Fruit fly (Drosophila melanogaster): ENCODE measurements around the gene pkaap.

pkaap gene

DNA sequence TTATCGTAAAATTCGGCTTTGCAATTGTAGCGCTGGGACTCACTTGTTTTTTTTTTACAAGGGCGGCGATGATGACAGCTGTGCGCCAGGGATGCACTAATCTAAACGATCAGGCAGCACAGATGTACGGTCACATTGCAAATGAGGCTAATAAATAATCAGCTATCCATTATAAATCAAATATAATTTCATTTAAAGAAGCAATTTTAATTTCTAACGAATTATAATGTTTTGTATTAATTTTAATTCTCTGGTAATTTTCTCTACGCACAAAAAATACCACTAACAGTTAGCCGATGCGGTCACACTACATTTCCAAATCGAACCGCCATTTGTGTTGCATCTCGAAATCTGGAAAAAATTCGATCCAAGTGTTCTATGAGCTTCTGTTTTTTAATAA is 22.6 kb downstream of the pkaap start, which contains the start of the genes cni and fzy:
Gene cni (minus strand): TSS at position 79 of the 400 bp plus-strand sequence.
Gene fzy (plus strand): TSS at position 309 of the 400 bp plus-strand sequence.
- TF ChIP-seq CG1621 (tag; optimal IDR thresholded peaks at IDR 0.05) (no peak), CG3032 (tag; optimal IDR thresholded peaks at IDR 0.05) (peak; percentile 23), esn (GFP tag; optimal IDR thresholded peaks at IDR 0.05) (peak; percentile 30), Eip93F (GFP tag; optimal IDR thresholded peaks at IDR 0.05) (peak; percentile 59), svp (GFP tag) (no peak), CG11294 (GFP tag; IDR thresholded peaks at IDR 0.05) (no peak), CG3919 (GFP tag; optimal IDR thresholded peaks at IDR 0.05) (no peak), Sox15 (GFP tag; optimal IDR thresholded peaks at IDR 0.05) (no peak), Eip75B (GFP tag; optimal IDR thresholded peaks at IDR 0.05) (no peak), lz (GFP tag; optimal IDR thresholded peaks at IDR 0.05) (peak; percentile 26), CG31627 (GFP tag; optimal IDR thresholded peaks at IDR 0.05) (peak; percentile 23), cyc (GFP tag; optimal IDR thresholded peaks at IDR 0.05) (peak; percentile 42), Sox14 (GFP tag; optimal IDR thresholded peaks at IDR 0.05) (peak; percentile 42), CG7368 (GFP tag; optimal IDR thresholded peaks at IDR 0.05) (no peak), achi (GFP tag; optimal IDR thresholded peaks at IDR 0.05) (peak; percentile 74)

DNA sequence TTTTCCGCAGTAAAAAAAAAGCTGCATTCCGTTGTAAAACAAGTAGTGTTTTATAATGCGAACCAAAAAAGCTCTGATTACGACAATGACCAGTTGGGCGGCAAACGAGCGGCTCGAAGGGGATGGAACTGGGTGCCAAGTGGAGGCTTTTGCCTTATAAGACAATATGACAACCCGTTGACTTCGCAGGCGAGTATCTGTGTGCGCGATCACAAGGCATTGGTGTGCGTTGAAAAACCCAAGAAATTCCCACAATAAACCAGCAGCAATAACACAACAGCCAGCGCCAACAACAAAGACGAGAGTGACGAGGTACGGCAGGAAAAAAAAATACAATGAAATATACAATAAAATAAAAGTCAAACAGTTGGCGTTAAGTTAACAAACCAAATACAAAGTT is 26.9 kb downstream of the pkaap start:
- TF ChIP-seq Ets96B (tag; optimal IDR thresholded peaks at IDR 0.05) (peak; percentile 31), CG4318 (GFP tag; optimal IDR thresholded peaks at IDR 0.05) (no peak), CG11762 (GFP tag; optimal IDR thresholded peaks at IDR 0.05; ENCODE audit: insufficient read depth) (no peak), Ets21C (GFP tag; optimal IDR thresholded peaks at IDR 0.05) (no peak), CG10631 (GFP tag; optimal IDR thresholded peaks at IDR 0.05) (no peak), CG6854 (GFP tag; optimal IDR thresholded peaks at IDR 0.05) (no peak), spab (GFP tag; optimal IDR thresholded peaks at IDR 0.05) (no peak), CG31627 (GFP tag; optimal IDR thresholded peaks at IDR 0.05) (no peak), Sox14 (GFP tag; optimal IDR thresholded peaks at IDR 0.05) (peak; percentile 77), CG6276 (GFP tag; optimal IDR thresholded peaks at IDR 0.05) (no peak), fd59A (GFP tag; optimal IDR thresholded peaks at IDR 0.05) (no peak), acj6 (GFP tag; optimal IDR thresholded peaks at IDR 0.05) (no peak), Gug (GFP tag; IDR thresholded peaks at IDR 0.05) (no peak), CG16779 (tag; optimal IDR thresholded peaks at IDR 0.05) (no peak), Met (GFP tag; optimal IDR thresholded peaks at IDR 0.05) (no peak), Hr39 (GFP tag; optimal IDR thresholded peaks at IDR 0.05) (no peak), Lpt (GFP tag; optimal IDR thresholded peaks at IDR 0.05) (no peak), Eip78C (GFP tag) (peak; percentile 60), CG8632 (GFP tag; optimal IDR thresholded peaks at IDR 0.05) (no peak), eg (GFP tag; IDR thresholded peaks at IDR 0.05) (no peak; the same call in 2 of the 3 replicates), CG15336 (GFP tag; IDR thresholded peaks at IDR 0.05) (no peak), ss (GFP tag; optimal IDR thresholded peaks at IDR 0.05) (peak in 1 of 2 experiments; percentile 78), lz (GFP tag; optimal IDR thresholded peaks at IDR 0.05) (no peak), CG8319 (GFP tag; optimal IDR thresholded peaks at IDR 0.05) (no peak), Hr4 (GFP tag; optimal IDR thresholded peaks at IDR 0.05) (no peak), fd85E (GFP tag; optimal IDR thresholded peaks at IDR 0.05) (no peak), CG1621 (tag; optimal IDR thresholded peaks at IDR 0.05) (no peak), CG9139 (GFP tag; optimal IDR thresholded peaks at IDR 0.05) (no peak), dac (GFP tag; optimal IDR thresholded peaks at IDR 0.05) (no peak), Eip93F (GFP tag; optimal IDR thresholded peaks at IDR 0.05) (peak; percentile 38), CG10669 (GFP tag; optimal IDR thresholded peaks at IDR 0.05) (no peak), Smox (GFP tag; optimal IDR thresholded peaks at IDR 0.05) (no peak), CG6163 (GFP tag; IDR thresholded peaks at IDR 0.05) (peak; percentile 62), dsx (GFP tag; optimal IDR thresholded peaks at IDR 0.05; ENCODE audit: poor library complexity, severe bottlenecking) (peak; percentile 53), Sox15 (GFP tag; optimal IDR thresholded peaks at IDR 0.05) (no peak), OdsH (GFP tag; optimal IDR thresholded peaks at IDR 0.05) (no peak), esn (GFP tag; optimal IDR thresholded peaks at IDR 0.05) (no peak), topi (GFP tag; optimal IDR thresholded peaks at IDR 0.05) (no peak), CG6792 (GFP tag; optimal IDR thresholded peaks at IDR 0.05) (no peak), vri (GFP tag; optimal IDR thresholded peaks at IDR 0.05) (peak; percentile 94), svp (GFP tag) (no peak), CG3032 (tag; optimal IDR thresholded peaks at IDR 0.05) (peak; percentile 10), Sox102F (GFP tag; optimal IDR thresholded peaks at IDR 0.05) (no peak), CG8119 (GFP tag; IDR thresholded peaks at IDR 0.05) (peak; percentile 28; the same call in 2 of the 3 replicates)
